Fruit fly (Drosophila melanogaster): ENCODE measurements around the gene Axn.
A peak's percentile ranks its signal among the peaks of the same experiment; 100 is the strongest.

Axn gene

DNA sequence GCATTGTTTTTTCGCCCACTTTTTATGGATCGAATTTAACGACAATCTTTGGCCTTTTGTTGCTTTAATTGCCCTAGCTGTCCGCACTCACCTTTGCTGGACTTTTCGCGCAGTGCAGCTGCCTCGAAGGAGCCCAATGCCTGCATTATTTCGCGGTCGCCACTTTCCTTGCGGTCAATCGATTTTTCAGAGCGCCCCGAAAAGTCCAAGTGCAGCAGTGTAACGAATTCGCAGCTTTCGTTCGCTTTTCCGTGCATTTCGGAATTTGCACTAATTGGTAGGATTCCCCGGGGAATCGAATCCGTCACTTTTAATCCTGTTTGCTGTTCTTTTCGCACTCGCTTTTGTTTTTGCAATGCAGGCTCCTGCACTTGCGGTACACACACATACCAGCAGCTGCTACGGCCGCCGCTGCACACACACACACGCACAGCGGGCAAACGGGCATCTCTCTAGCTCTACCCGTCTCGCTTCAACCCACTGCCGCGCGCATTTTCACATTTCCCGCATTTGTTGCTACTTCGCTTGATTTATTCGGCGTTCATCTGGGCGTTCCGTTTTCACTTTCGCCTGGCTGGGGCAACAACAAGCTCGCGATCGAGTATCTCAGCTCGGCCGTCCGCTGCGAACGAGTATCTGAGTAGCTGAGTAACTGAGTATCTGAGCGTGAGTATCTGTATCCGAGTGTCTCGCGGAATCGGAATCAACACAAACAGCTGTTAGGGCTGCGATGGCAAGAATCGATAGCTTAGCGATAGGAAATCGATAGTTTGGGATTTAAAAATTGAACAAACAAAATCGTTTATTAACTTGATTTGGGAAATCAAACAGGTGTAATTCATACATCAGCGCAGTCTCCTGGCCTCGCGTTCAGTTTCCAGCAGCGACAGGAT, 837 bp upstream of the Axn start, which contains the start of gene Mgat2 (continued):
- TF ChIP-seq twi (tag; optimal IDR thresholded peaks at IDR 0.05): peak; percentile 57
- no peak for TF ChIP-seq C15 (GFP tag; IDR thresholded peaks at IDR 0.05)
- TF ChIP-seq CG1647 (GFP tag; optimal IDR thresholded peaks at IDR 0.05): no peak
- peak; percentile 83 for TF ChIP-seq CG8924 (tag; optimal IDR thresholded peaks at IDR 0.05)
- TF ChIP-seq CG18599 (GFP tag; optimal IDR thresholded peaks at IDR 0.05): no peak
- peak; percentile 15 for TF ChIP-seq Fer3 (tag; optimal IDR thresholded peaks at IDR 0.05)
- peak; percentile 38 for TF ChIP-seq CG9727 (GFP tag; optimal IDR thresholded peaks at IDR 0.05)
- no peak for TF ChIP-seq Six4 (GFP tag; optimal IDR thresholded peaks at IDR 0.05)
- TF ChIP-seq CG1603 (tag; optimal IDR thresholded peaks at IDR 0.05): peak; percentile 44
- TF ChIP-seq tx (GFP tag; optimal IDR thresholded peaks at IDR 0.05): no peak
- TF ChIP-seq Pdp1 (GFP tag; optimal IDR thresholded peaks at IDR 0.05): peak in 1 of 2 experiments; percentile 18
- peak; percentile 78 for TF ChIP-seq ci (GFP tag; IDR thresholded peaks at IDR 0.05)
- no peak for TF ChIP-seq CG16779 (GFP tag; IDR thresholded peaks at IDR 0.05)
- peak; percentile 31 for TF ChIP-seq CG11398 (GFP tag; optimal IDR thresholded peaks at IDR 0.05)
- TF ChIP-seq CG10979 (tag; optimal IDR thresholded peaks at IDR 0.05): no peak
- TF ChIP-seq Med (GFP tag): peak; percentile 89
- peak; percentile 81 for TF ChIP-seq Bgb (GFP tag; IDR thresholded peaks at IDR 0.05; ENCODE audit: partially characterized antibody)
- no peak for TF ChIP-seq CG3065 (GFP tag; optimal IDR thresholded peaks at IDR 0.05)
- TF ChIP-seq Hmr (GFP tag; optimal IDR thresholded peaks at IDR 0.05): peak; percentile 31
- peak; percentile 14 for TF ChIP-seq CG2875 (GFP tag; optimal IDR thresholded peaks at IDR 0.05)
- peak; percentile 74; the same call in 1 of the 3 replicates for TF ChIP-seq CG2199 (GFP tag; IDR thresholded peaks at IDR 0.05)
- peak; percentile 72; the same call in 1 of the 2 replicates for TF ChIP-seq tna (GFP tag; IDR thresholded peaks at IDR 0.05; ENCODE audit: partially characterized antibody)
- TF ChIP-seq CG32772 (GFP tag; IDR thresholded peaks at IDR 0.05): no peak
- peak; percentile 63 for TF ChIP-seq CG6254 (GFP tag; optimal IDR thresholded peaks at IDR 0.05)
- TF ChIP-seq CG18476 (GFP tag; optimal IDR thresholded peaks at IDR 0.05): no peak
- TF ChIP-seq kay (GFP tag; optimal IDR thresholded peaks at IDR 0.05): no peak
- TF ChIP-seq CG1233 (GFP tag; optimal IDR thresholded peaks at IDR 0.05): peak; percentile 19
- TF ChIP-seq CG7839 (tag; optimal IDR thresholded peaks at IDR 0.05): no peak
- no peak for TF ChIP-seq CG10209 (GFP tag; optimal IDR thresholded peaks at IDR 0.05)
- TF ChIP-seq Poxn (GFP tag; IDR thresholded peaks at IDR 0.05): no peak
- no peak for TF ChIP-seq CG17568 (GFP tag; optimal IDR thresholded peaks at IDR 0.05)
- TF ChIP-seq CG8388 (GFP tag; optimal IDR thresholded peaks at IDR 0.05): peak; percentile 10
- TF ChIP-seq zfh2 (GFP tag; optimal IDR thresholded peaks at IDR 0.05): no peak
- no peak for TF ChIP-seq Abd-B (GFP tag; optimal IDR thresholded peaks at IDR 0.05)
- peak; percentile 95 for TF ChIP-seq CG12769 (tag; optimal IDR thresholded peaks at IDR 0.05)
- no peak for TF ChIP-seq Gug (GFP tag; IDR thresholded peaks at IDR 0.05)
- peak; percentile 81; the same call in 2 of the 3 replicates for TF ChIP-seq knrl (GFP tag; IDR thresholded peaks at IDR 0.05; ENCODE audit: partially characterized antibody)
- TF ChIP-seq croc (GFP tag; conservative IDR thresholded peaks at IDR 0.05): no peak
- TF ChIP-seq Spps (tag; optimal IDR thresholded peaks at IDR 0.05): peak; percentile 63
- no peak for TF ChIP-seq slbo (GFP tag; IDR thresholded peaks at IDR 0.05)
- TF ChIP-seq CG12236 (GFP tag; optimal IDR thresholded peaks at IDR 0.05): peak; percentile 14
- TF ChIP-seq nerfin-1 (tag; optimal IDR thresholded peaks at IDR 0.05): peak; percentile 84
- no peak for TF ChIP-seq az2 (GFP tag; optimal IDR thresholded peaks at IDR 0.05)
- TF ChIP-seq CG9609 (GFP tag; optimal IDR thresholded peaks at IDR 0.05): no peak
- peak; percentile 31; the same call in 1 of the 3 replicates for TF ChIP-seq gce (GFP tag; IDR thresholded peaks at IDR 0.05)
- peak; percentile 77 for TF ChIP-seq Dref (GFP tag; IDR thresholded peaks at IDR 0.05)
- no peak for TF ChIP-seq Nf-YA (GFP tag; IDR thresholded peaks at IDR 0.05)
- peak; percentile 93 for TF ChIP-seq CG13287 (GFP tag; IDR thresholded peaks at IDR 0.05; ENCODE audit: partially characterized antibody)

Measured in whole organism, embryonic.